Worm (Caenorhabditis elegans): ENCODE measurements around the gene immp-2.

The immp-2 gene

ce11 chrIV:1046996-1047395 is 41.3 kb upstream of the immp-2 start:
- TF ChIP-seq nhr-12 (tag; optimal IDR thresholded peaks at IDR 0.05) (no peak), xbp-1 (tag; optimal IDR thresholded peaks at IDR 0.05) (no peak), fkh-8 (tag; optimal IDR thresholded peaks at IDR 0.05) (no peak), tbx-2 (tag; optimal IDR thresholded peaks at IDR 0.05) (no peak)

ce11 chrIV:1045683-1046082 is 40.0 kb upstream of the immp-2 start, which contains the start of gene srx-12:
Gene srx-12 (plus strand): TSS chrIV:1045983.
- TF ChIP-seq efl-3 (GFP tag; optimal IDR thresholded peaks at IDR 0.05) (no peak), pqm-1 (tag; optimal IDR thresholded peaks at IDR 0.05) (no peak), lin-35 (GFP tag; optimal IDR thresholded peaks at IDR 0.05) (no peak), lsy-2 (tag; optimal IDR thresholded peaks at IDR 0.05) (no peak), fos-1 (tag; optimal IDR thresholded peaks at IDR 0.05) (no peak), elt-3 (tag; optimal IDR thresholded peaks at IDR 0.05) (no peak), lin-13 (GFP tag; optimal IDR thresholded peaks at IDR 0.05) (no peak), irx-1 (tag; optimal IDR thresholded peaks at IDR 0.05) (no peak), nhr-90 (tag; optimal IDR thresholded peaks at IDR 0.05; ENCODE audit: poor library complexity) (no peak), ceh-8 (GFP tag; optimal IDR thresholded peaks at IDR 0.05) (no peak), hlh-17 (GFP tag; optimal IDR thresholded peaks at IDR 0.05; ENCODE audit: borderline replicate concordance) (no peak), nhr-28 (tag; optimal IDR thresholded peaks at IDR 0.05) (no peak), egl-13 (tag; optimal IDR thresholded peaks at IDR 0.05) (no peak)

ce11 chrIV:1044287-1044686 is 38.6 kb upstream of the immp-2 start, which contains the start of gene Y55F3AM.11:
Gene Y55F3AM.11 (minus strand): TSS chrIV:1044387.
- TF ChIP-seq nhr-28 (tag; optimal IDR thresholded peaks at IDR 0.05) (no peak), sup-37 (GFP tag; optimal IDR thresholded peaks at IDR 0.05) (no peak)

- no peak for TF ChIP-seq alr-1 (tag; optimal IDR thresholded peaks at IDR 0.05; ENCODE audit: borderline replicate concordance)
- no peak for TF ChIP-seq fkh-10 (GFP tag; optimal IDR thresholded peaks at IDR 0.05)
- TF ChIP-seq jun-1 (tag; optimal IDR thresholded peaks at IDR 0.05), result no peak
- no peak for TF ChIP-seq lin-39 (tag; optimal IDR thresholded peaks at IDR 0.05)
- no peak for TF ChIP-seq zag-1 (tag; optimal IDR thresholded peaks at IDR 0.05)
- no peak for TF ChIP-seq mef-2 (tag; optimal IDR thresholded peaks at IDR 0.05)
- TF ChIP-seq ceh-88 (GFP tag; IDR thresholded peaks at IDR 0.05), result no peak
Observed at ce11 chrIV:1040537-1040936, 34.9 kb upstream of the immp-2 start.

- TF ChIP-seq fkh-8 (tag; optimal IDR thresholded peaks at IDR 0.05), result no peak
- no peak for TF ChIP-seq sptf-1 (tag; optimal IDR thresholded peaks at IDR 0.05)
- no peak for TF ChIP-seq unc-130 (tag; optimal IDR thresholded peaks at IDR 0.05)
- no peak for TF ChIP-seq lir-3 (tag; optimal IDR thresholded peaks at IDR 0.05; ENCODE audit: poor library complexity)
- no peak for TF ChIP-seq isw-1 (GFP tag; IDR thresholded peaks at IDR 0.05)
- no peak for TF ChIP-seq pag-3 (tag; optimal IDR thresholded peaks at IDR 0.05; ENCODE audit: borderline replicate concordance, insufficient read depth)
- TF ChIP-seq nhr-237 (tag; optimal IDR thresholded peaks at IDR 0.05), result no peak
- TF ChIP-seq C16A3.4 (tag; optimal IDR thresholded peaks at IDR 0.05), result no peak
- no peak for TF ChIP-seq C34B4.2 (tag; optimal IDR thresholded peaks at IDR 0.05)
- TF ChIP-seq blmp-1 (tag; optimal IDR thresholded peaks at IDR 0.05), result no peak
Observed at ce11 chrIV:1038516-1038915, 32.9 kb upstream of the immp-2 start.

ce11 chrIV:1035108-1035507 is 29.4 kb upstream of the immp-2 start:
- TF ChIP-seq efl-1 (optimal IDR thresholded peaks at IDR 0.05), result no peak
- TF ChIP-seq efl-1 (GFP tag; optimal IDR thresholded peaks at IDR 0.05 in 1 of 2), result peak in 1 of 2 experiments; percentile 90
- no peak for TF ChIP-seq lin-15B (tag; optimal IDR thresholded peaks at IDR 0.05)
- TF ChIP-seq lin-35 (GFP tag; optimal IDR thresholded peaks at IDR 0.05), result peak in 1 of 2 experiments; percentile 51
- no peak for TF ChIP-seq irx-1 (tag; optimal IDR thresholded peaks at IDR 0.05)
- TF ChIP-seq elt-3 (tag; optimal IDR thresholded peaks at IDR 0.05), result peak in 3 of 6 experiments; percentile 10 to 68 (median 46)
- peak; percentile 3 for TF ChIP-seq nhr-20 (tag; optimal IDR thresholded peaks at IDR 0.05)
- no peak for TF ChIP-seq hlh-4 (tag; optimal IDR thresholded peaks at IDR 0.05)
- no peak for TF ChIP-seq sptf-1 (tag; optimal IDR thresholded peaks at IDR 0.05)
- peak in 1 of 3 experiments; percentile 4 for TF ChIP-seq dpl-1 (GFP tag; optimal IDR thresholded peaks at IDR 0.05)
- TF ChIP-seq skn-1 (tag; optimal IDR thresholded peaks at IDR 0.05), result peak; percentile 16
- TF ChIP-seq unc-130 (tag; optimal IDR thresholded peaks at IDR 0.05), result peak; percentile 4
- no peak for TF ChIP-seq pax-3 (tag; optimal IDR thresholded peaks at IDR 0.05)
- TF ChIP-seq elt-2 (tag; optimal IDR thresholded peaks at IDR 0.05), result peak; percentile 31
- peak; percentile 26 for TF ChIP-seq blmp-1 (tag; optimal IDR thresholded peaks at IDR 0.05)
- TF ChIP-seq unc-86 (tag; optimal IDR thresholded peaks at IDR 0.05), result no peak

Measured in whole organism, L1 larva.